Fruit fly (Drosophila melanogaster): ENCODE data around the gene CG10031.

Gene CG10031

DNA sequence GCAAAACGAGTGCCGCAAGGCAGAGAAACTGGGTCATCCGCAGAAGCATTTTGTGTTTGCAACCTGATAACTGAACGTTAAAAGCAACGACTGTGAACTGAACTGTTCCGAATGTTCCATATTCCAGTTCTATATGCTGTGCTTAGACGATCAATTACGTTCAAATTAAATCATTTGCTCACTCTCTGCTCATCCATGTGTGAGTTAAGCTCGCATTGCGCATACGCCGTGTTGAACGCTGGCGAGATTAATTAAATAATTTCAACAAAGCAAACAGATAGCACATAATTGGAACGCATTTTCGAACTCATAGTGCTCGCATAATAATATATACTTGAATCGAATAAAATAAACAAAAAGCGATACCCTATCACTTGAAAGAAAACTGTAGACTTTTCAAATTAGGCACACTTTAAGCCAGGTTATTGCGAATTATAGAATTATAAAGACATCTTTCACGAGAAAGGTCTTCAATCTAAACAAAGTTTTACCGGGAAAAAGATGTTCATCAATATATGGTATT is at the start of gene CG10031, which contains the start of gene CG42464:
CG10031 (minus strand) TSS at position 101 of the 523 bp plus-strand sequence.
CG42464 (plus strand) TSS at position 473 of the 523 bp plus-strand sequence.
- TF ChIP-seq CG12768 (GFP tag; optimal IDR thresholded peaks at IDR 0.05) (no peak), kay (GFP tag; ENCODE audit: borderline replicate concordance) (peak; percentile 84)

DNA sequence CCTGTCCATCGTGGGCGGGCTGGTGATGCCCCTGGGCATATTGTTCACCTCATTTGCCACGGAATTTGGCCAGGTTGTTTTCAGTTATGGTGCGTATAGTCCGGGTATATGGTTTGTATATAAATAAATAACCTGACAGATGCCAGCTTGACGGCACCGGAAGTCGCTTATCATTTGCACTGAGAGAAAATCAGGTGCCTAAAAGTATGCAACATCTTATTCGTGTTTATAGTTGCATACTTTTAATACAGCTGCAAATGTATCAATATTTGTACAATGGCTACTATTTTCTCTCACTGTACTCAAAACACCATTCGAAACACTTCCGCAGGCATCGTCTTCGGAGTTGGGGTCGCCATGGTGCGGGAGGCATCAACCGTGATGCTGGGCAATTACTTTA is 49.8 kb upstream of the CG10031 start:
- TF ChIP-seq CG7045 (GFP tag; optimal IDR thresholded peaks at IDR 0.05) (no peak), bab1 (GFP tag; optimal IDR thresholded peaks at IDR 0.05) (peak; percentile 7)

DNA sequence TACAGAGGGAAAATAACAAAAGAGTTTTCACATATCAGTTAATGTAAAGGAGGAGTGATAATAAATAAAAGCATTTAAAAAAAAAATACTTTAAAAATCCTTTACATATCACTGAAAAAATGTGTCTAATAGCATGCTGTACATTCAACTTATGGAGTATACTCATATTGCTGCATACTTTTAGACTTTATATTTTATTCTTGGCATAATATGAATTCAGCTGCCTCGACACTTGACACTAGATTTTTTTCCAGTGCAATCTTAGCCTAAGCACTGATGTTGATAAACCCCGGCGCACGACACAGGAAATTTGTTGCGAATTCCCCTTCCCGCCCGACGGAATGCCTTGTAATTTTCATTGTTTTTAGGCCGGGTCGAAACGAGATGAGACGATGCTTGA is 41.6 kb upstream of the CG10031 start:
- no peak for TF ChIP-seq CG33017 (tag; optimal IDR thresholded peaks at IDR 0.05)

DNA sequence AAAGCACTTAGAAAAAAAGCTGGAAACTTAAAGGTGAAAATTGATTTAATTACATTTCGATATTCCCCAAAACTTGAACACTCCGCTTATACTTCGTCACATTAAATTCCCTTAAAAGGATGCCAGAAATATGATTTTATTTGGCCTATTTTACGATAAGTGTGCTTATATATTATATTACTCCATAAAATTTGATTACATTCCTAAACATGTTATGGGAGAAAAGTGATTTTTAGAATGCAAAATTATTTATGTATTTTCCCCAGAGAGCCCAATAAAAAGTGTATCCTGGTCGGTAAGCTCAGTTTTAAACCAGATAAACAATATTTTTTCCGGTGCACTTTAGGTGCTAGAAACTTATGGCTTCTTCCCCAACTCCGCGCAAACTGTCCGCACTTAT is 38.8 kb upstream of the CG10031 start:
- TF ChIP-seq Clk (GFP tag; optimal IDR thresholded peaks at IDR 0.05) (no peak), CG33017 (tag; optimal IDR thresholded peaks at IDR 0.05) (no peak), CG7045 (GFP tag; optimal IDR thresholded peaks at IDR 0.05) (no peak), cic (GFP tag; optimal IDR thresholded peaks at IDR 0.05) (no peak), CG12768 (GFP tag; optimal IDR thresholded peaks at IDR 0.05) (no peak), CG5204 (GFP tag; optimal IDR thresholded peaks at IDR 0.05) (no peak), toe (GFP tag; optimal IDR thresholded peaks at IDR 0.05) (no peak), CG7101 (tag; optimal IDR thresholded peaks at IDR 0.05) (no peak)

DNA sequence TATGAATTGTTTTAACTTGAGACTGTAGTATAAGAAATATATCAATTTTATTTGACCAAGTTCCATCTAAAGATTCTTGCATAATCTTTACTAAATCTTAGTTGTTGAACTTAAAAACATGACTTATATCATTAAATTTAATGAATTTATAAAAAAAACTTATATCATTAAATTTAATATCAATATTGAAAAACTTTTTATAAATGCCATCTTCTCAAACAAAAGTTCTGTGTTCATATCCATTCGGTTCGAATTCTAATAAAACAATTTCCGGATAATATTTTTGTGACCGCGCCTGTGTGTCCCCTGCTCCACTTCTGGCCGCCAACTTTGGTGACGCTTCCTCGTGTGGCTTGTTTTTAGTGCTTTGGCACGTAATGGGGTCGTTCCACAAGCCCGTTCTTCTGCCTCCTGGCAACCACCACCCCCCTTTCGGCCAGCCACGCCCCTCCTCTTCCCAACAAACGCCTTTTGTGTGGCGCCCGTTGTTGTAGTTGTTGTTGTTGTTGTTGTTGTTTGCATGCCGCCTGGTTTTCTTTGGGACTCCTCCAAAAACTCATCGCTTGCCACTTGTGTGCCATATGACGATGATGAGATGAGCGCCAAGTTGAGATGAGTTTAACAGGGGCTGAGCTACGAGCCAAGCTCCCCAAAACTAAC is 38.2 kb upstream of the CG10031 start:
- TF ChIP-seq CG12768 (GFP tag; optimal IDR thresholded peaks at IDR 0.05) = no peak
- TF ChIP-seq CG11617 (GFP tag; optimal IDR thresholded peaks at IDR 0.05) = no peak
- TF ChIP-seq cnc (optimal IDR thresholded peaks at IDR 0.05) = no peak
- TF ChIP-seq CG33017 (tag; optimal IDR thresholded peaks at IDR 0.05) = no peak
- TF ChIP-seq CG7045 (GFP tag; optimal IDR thresholded peaks at IDR 0.05) = no peak
- no peak for TF ChIP-seq kay (GFP tag; ENCODE audit: borderline replicate concordance)
- TF ChIP-seq Mnt (GFP tag; optimal IDR thresholded peaks at IDR 0.05) = no peak
- no peak for TF ChIP-seq CG14711 (tag; optimal IDR thresholded peaks at IDR 0.05)
- no peak for TF ChIP-seq cic (GFP tag; optimal IDR thresholded peaks at IDR 0.05)
- no peak for TF ChIP-seq ovo (GFP tag; optimal IDR thresholded peaks at IDR 0.05)
- TF ChIP-seq CG1620 (GFP tag; optimal IDR thresholded peaks at IDR 0.05) = no peak

DNA sequence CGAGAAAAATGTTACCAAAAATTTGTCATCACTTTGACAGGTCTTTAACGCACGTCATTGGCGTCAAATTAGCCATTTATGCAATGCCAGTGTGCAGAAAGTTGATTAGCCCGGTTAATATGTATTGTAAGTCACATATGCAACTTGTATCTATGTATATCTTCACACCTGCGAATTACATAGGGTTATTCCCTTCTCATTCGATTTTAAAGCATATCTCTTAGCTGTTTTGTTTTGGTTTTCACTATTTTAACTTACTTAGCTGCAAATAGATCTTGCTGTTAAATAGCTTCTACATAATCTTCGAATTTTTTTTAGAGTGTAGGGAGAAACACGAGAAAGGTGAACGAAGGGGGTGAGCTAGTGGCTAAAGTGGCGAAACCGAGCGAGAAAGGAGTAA is 32.2 kb upstream of the CG10031 start:
- TF ChIP-seq CG5204 (GFP tag; optimal IDR thresholded peaks at IDR 0.05) (no peak), ovo (GFP tag; optimal IDR thresholded peaks at IDR 0.05) (no peak)

DNA sequence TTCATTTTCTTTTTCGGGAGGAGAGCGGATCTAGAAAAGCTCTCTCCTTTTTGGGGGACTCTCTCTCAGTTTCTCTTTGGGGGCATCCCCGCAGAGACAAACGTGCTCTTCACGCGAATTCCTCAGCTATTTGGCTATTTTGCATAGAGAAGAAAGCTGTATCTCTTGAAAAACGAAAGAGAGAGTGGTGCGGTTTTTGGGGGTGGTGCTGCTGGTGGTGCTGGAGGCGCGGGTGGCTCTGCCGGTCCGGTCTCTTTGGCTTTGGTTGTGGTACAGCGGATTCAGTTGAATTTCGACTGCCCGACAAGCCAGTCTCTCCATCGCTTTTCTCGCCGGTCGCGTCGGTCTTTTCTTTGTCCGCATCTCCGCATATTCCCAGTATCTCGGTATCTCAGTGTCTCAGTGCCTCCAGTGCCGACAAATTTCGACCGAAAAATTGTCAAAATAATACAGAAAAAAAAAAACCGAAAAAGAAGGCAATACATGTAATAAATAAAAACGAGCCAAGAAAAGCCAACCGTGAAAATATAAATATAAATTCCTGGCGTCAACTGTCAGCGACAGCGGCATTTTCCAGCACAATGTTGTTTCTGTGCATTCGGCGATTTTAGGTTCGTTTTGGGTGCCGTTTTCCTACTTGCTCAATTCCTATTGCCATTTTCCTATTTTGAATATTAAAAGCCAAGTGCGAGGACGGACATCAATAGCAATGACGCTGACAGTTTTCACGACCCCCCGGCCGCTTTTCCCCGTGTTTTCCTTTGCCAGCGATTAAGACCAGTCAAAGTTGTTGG is 31.5 kb upstream of the CG10031 start, which contains the start of gene CG10019:
CG10019 (plus strand) TSS at position 285 of the 794 bp plus-strand sequence.
- TF ChIP-seq Crg-1 (GFP tag; optimal IDR thresholded peaks at IDR 0.05) = no peak
- peak; percentile 65 for TF ChIP-seq kay (GFP tag; ENCODE audit: borderline replicate concordance)
- no peak for TF ChIP-seq cic (GFP tag; optimal IDR thresholded peaks at IDR 0.05)

DNA sequence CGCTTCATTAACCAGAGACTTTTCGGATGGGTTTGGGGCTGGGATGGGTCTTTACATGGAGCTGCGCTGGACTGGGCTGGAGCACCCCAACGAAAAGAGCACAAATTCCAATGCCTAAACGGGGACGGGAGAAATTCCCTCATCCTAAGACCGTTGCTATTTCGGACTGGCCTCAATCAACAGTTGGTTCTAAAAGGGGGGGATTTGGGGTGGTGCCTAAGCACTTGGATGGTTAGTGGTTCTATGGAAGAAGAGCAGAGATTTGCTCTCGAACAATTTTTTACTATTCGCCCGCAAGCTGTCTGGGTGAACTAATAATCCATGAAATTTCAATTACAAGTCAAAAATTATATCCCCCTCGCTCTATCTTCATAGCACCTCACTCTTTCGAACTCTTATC is 30.7 kb upstream of the CG10031 start:
- no peak for TF ChIP-seq CG1620 (GFP tag; optimal IDR thresholded peaks at IDR 0.05)
- no peak for TF ChIP-seq CG7101 (tag; optimal IDR thresholded peaks at IDR 0.05)
- TF ChIP-seq CG5204 (GFP tag; optimal IDR thresholded peaks at IDR 0.05) = no peak
- TF ChIP-seq tj (GFP tag; optimal IDR thresholded peaks at IDR 0.05) = no peak
- no peak for TF ChIP-seq Crg-1 (GFP tag; optimal IDR thresholded peaks at IDR 0.05)
- TF ChIP-seq ovo (GFP tag; optimal IDR thresholded peaks at IDR 0.05) = no peak
- TF ChIP-seq pad (GFP tag; optimal IDR thresholded peaks at IDR 0.05) = no peak
- no peak for TF ChIP-seq CG14711 (tag; optimal IDR thresholded peaks at IDR 0.05)
- TF ChIP-seq cic (GFP tag; optimal IDR thresholded peaks at IDR 0.05) = no peak
- no peak for TF ChIP-seq cnc (optimal IDR thresholded peaks at IDR 0.05)
- TF ChIP-seq Clk (GFP tag; optimal IDR thresholded peaks at IDR 0.05) = no peak
- no peak for TF ChIP-seq kay (GFP tag; ENCODE audit: borderline replicate concordance)
